Worm (Caenorhabditis elegans): Measurements from ENCODE around the gene H10D18.5.

- TF ChIP-seq him-1 (tag; optimal IDR thresholded peaks at IDR 0.05) = no peak
- no peak for TF ChIP-seq dao-5 (tag; optimal IDR thresholded peaks at IDR 0.05)
- no peak for TF ChIP-seq W03F9.2 (tag; optimal IDR thresholded peaks at IDR 0.05)
These were observed 45.7 kb upstream of the H10D18.5 start for ce11 chrV:3877242-3877641.

All from whole organism, L4/young adult.